Worm (Caenorhabditis elegans): Measurements from ENCODE around the gene cog-1.
A peak's percentile ranks its signal among the peaks of the same experiment; 100 is the strongest.

The cog-1 gene

ce11 chrII:14902193-14902592, at the start of gene cog-1:
TSS of gene cog-1 (plus strand) at chrII:14902493.
- TF ChIP-seq hnd-1 (tag; optimal IDR thresholded peaks at IDR 0.05) (no peak), tbx-11 (GFP tag; IDR thresholded peaks at IDR 0.05) (no peak), tbx-37 (GFP tag; conservative IDR thresholded peaks at IDR 0.05) (no peak), hmg-4 (GFP tag; optimal IDR thresholded peaks at IDR 0.05) (no peak), ceh-13 (GFP tag; optimal IDR thresholded peaks at IDR 0.05) (no peak), scrt-1 (GFP tag; IDR thresholded peaks at IDR 0.05) (no peak), tra-4 (tag; optimal IDR thresholded peaks at IDR 0.05) (no peak), ceh-36 (tag; optimal IDR thresholded peaks at IDR 0.05) (no peak), hmbx-1 (tag; optimal IDR thresholded peaks at IDR 0.05) (no peak), sea-1 (GFP tag; conservative IDR thresholded peaks at IDR 0.05) (no peak), ama-1 (optimal IDR thresholded peaks at IDR 0.05) (no peak), pes-1 (GFP tag; IDR thresholded peaks at IDR 0.05) (no peak), aly-1 (tag; optimal IDR thresholded peaks at IDR 0.05) (no peak), flt-1 (GFP tag; IDR thresholded peaks at IDR 0.05) (no peak)

DNA sequence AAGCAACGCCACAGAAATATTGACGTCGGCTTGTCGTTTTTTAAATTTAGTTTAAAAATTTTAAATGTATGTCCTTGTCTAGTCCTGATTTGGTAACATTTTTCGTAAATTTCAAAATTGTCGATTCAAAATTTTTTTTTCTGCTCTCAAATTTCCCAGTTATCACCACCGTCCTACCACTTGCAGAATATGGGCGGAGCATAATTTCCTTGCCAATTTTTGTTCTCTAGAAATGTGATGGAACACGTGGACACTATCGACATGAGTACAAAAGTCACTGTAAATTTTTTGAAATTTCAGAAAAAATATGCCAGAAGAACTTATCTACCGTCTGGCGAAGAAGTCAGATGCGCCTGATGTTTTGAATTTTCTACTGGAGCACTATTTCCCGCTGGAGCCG, 47.1 kb upstream of the cog-1 start, which contains the start of gene R05H10.7:
Gene R05H10.7 (plus strand): TSS at position 301 of the 400 bp plus-strand sequence.
- TF ChIP-seq flt-1 (GFP tag; IDR thresholded peaks at IDR 0.05) (no peak), hmbx-1 (tag; optimal IDR thresholded peaks at IDR 0.05) (no peak), ceh-36 (tag; optimal IDR thresholded peaks at IDR 0.05) (no peak)

- TF ChIP-seq F13C5.2 (tag; optimal IDR thresholded peaks at IDR 0.05), result no peak
- no peak for TF ChIP-seq ets-7 (tag; optimal IDR thresholded peaks at IDR 0.05)
- TF ChIP-seq pes-1 (GFP tag; IDR thresholded peaks at IDR 0.05), result peak; percentile 67; the same call in 1 of the 2 replicates
- peak; percentile 62; the same call in 1 of the 2 replicates for TF ChIP-seq tbx-37 (GFP tag; conservative IDR thresholded peaks at IDR 0.05)
- TF ChIP-seq ama-1 (optimal IDR thresholded peaks at IDR 0.05), result no peak
- TF ChIP-seq aly-1 (tag; optimal IDR thresholded peaks at IDR 0.05), result no peak
Measured at ce11 chrII:14856922-14857321, 45.4 kb upstream of the cog-1 start, which contains the start of gene rbm-28. TSS of gene rbm-28 (plus strand) at chrII:14857259.

DNA sequence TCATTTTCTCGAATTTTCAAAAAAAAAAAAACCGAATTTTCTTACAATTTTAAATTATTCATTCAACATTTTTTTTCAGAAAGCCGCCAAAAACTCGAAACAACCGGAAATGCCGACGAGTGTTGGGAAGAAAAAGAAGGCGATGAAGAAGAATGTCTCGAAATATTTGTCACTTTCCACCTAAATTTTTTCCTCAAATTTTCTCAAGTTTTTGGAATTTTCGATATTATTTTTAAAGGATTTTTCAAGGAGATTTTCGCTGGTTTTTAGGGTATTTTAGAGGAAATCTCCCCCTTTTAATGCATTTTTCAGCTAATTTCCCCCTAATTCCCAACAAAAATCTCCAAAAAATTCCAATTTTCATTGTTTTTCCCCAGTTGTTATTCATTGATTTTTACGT, 36.1 kb upstream of the cog-1 start:
- TF ChIP-seq B0310.2 (tag; optimal IDR thresholded peaks at IDR 0.05) (no peak), hnd-1 (tag; optimal IDR thresholded peaks at IDR 0.05) (no peak), pes-1 (GFP tag; IDR thresholded peaks at IDR 0.05) (no peak), tbx-11 (GFP tag; IDR thresholded peaks at IDR 0.05) (no peak), sea-1 (GFP tag; conservative IDR thresholded peaks at IDR 0.05) (no peak), hmbx-1 (tag; optimal IDR thresholded peaks at IDR 0.05) (no peak), aly-1 (tag; optimal IDR thresholded peaks at IDR 0.05) (no peak), hmg-4 (GFP tag; optimal IDR thresholded peaks at IDR 0.05) (no peak), F13C5.2 (tag; optimal IDR thresholded peaks at IDR 0.05) (no peak), scrt-1 (GFP tag; IDR thresholded peaks at IDR 0.05) (no peak), ama-1 (optimal IDR thresholded peaks at IDR 0.05) (no peak), ceh-13 (GFP tag; optimal IDR thresholded peaks at IDR 0.05) (no peak), ceh-36 (tag; optimal IDR thresholded peaks at IDR 0.05) (no peak)

ce11 chrII:14866668-14867067, 35.6 kb upstream of the cog-1 start, which contains the start of gene gpx-2:
TSS of gene gpx-2 (plus strand) at chrII:14866766.
- TF ChIP-seq hmbx-1 (tag; optimal IDR thresholded peaks at IDR 0.05), result no peak
- TF ChIP-seq ceh-13 (GFP tag; optimal IDR thresholded peaks at IDR 0.05), result no peak
- no peak for TF ChIP-seq B0310.2 (tag; optimal IDR thresholded peaks at IDR 0.05)
- no peak for TF ChIP-seq flt-1 (GFP tag; IDR thresholded peaks at IDR 0.05)
- no peak for TF ChIP-seq tbx-37 (GFP tag; conservative IDR thresholded peaks at IDR 0.05)
- no peak for TF ChIP-seq ama-1 (optimal IDR thresholded peaks at IDR 0.05)
- no peak for TF ChIP-seq aly-1 (tag; optimal IDR thresholded peaks at IDR 0.05)
- no peak for TF ChIP-seq tra-4 (tag; optimal IDR thresholded peaks at IDR 0.05)

DNA sequence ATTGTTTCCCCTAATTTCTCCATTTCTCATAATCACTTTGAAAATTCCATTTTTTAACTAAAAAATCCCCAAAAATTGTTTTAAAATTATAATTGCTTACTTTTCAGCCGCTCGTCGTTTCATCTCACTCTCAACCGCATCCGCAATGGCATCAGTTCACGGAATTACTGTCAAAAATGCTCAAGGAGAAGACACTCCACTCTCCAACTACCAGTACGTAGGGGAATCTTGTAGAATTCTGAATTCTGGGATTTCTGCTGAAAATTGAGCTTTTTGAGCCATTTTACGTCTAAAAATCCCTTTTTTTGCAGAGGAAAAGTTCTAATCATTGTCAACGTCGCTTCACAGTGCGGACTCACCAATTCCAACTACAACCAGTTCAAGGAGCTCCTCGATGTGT, 34.8 kb upstream of the cog-1 start:
- TF ChIP-seq ceh-36 (tag; optimal IDR thresholded peaks at IDR 0.05), result no peak
- TF ChIP-seq hmbx-1 (tag; optimal IDR thresholded peaks at IDR 0.05), result no peak

ce11 chrII:14869644-14870043, 32.6 kb upstream of the cog-1 start, which contains the start of gene R05H10.3:
TSS of gene R05H10.3 (plus strand) at chrII:14869944.
- no peak for TF ChIP-seq tra-4 (tag; optimal IDR thresholded peaks at IDR 0.05)

ce11 chrII:14876737-14877203, 25.5 kb upstream of the cog-1 start, which contains the start of gene Y53F4A.2:
TSS of gene Y53F4A.2 (minus strand) at chrII:14877153.
- no peak for TF ChIP-seq pes-1 (GFP tag; IDR thresholded peaks at IDR 0.05)
- no peak for TF ChIP-seq B0310.2 (tag; optimal IDR thresholded peaks at IDR 0.05)
- no peak for TF ChIP-seq tbx-37 (GFP tag; conservative IDR thresholded peaks at IDR 0.05)
- no peak for TF ChIP-seq F13C5.2 (tag; optimal IDR thresholded peaks at IDR 0.05)
- TF ChIP-seq hmbx-1 (tag; optimal IDR thresholded peaks at IDR 0.05), result no peak

ce11 chrII:14892515-14892914, 9.8 kb upstream of the cog-1 start:
- TF ChIP-seq hmg-4 (GFP tag; optimal IDR thresholded peaks at IDR 0.05) (no peak), ceh-13 (GFP tag; optimal IDR thresholded peaks at IDR 0.05) (no peak), hmbx-1 (tag; optimal IDR thresholded peaks at IDR 0.05) (no peak), ama-1 (optimal IDR thresholded peaks at IDR 0.05) (no peak), tbx-37 (GFP tag; conservative IDR thresholded peaks at IDR 0.05) (no peak), B0310.2 (tag; optimal IDR thresholded peaks at IDR 0.05) (no peak), ets-7 (tag; optimal IDR thresholded peaks at IDR 0.05) (no peak), sea-1 (GFP tag; conservative IDR thresholded peaks at IDR 0.05) (no peak), flt-1 (GFP tag; IDR thresholded peaks at IDR 0.05) (no peak), aly-1 (tag; optimal IDR thresholded peaks at IDR 0.05) (no peak), tra-4 (tag; optimal IDR thresholded peaks at IDR 0.05) (no peak), hnd-1 (tag; optimal IDR thresholded peaks at IDR 0.05) (no peak), pes-1 (GFP tag; IDR thresholded peaks at IDR 0.05) (no peak)
